Worm (Caenorhabditis elegans) whole organism, L4/young adult: ENCODE data around the gene prcc-1.

Experiments used
- W03F9.2 ChIP-seq: fragments of 150-350 bp; optimal IDR thresholded peaks from 2 replicates; lab custom pipeline; 2014; ENCODE audit warnings: missing biosample characterization, missing genetic modification characterization
- him-1 ChIP-seq: sonication (generic microtip); optimal IDR thresholded peaks from 2 replicates; lab custom pipeline; 2016; ENCODE audit warnings: missing genotype, missing genetic modification reagents, missing genetic modification characterization, missing compliant biosample characterization

DNA sequence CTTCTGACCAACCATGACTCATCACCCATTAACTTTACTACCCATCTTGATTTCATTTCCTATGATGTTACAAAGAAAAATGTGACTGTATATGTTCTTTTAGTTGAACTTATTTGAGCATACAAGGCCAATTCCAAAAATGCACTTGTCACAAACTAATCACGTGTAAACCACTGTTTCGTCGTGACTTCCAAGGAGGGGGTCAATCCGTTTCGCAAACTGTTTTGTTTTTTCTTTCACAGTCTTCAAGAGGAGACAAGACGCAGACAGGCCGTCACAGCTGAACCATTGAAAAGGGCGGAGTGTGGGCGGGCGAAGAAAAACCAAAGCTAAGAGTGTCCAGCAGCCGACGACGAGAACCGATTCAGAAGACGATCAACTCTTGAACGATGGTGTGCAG lies 14.5 kb downstream of the prcc-1 start, which contains the start of gene C39E9.8:
- TF ChIP-seq W03F9.2 (no peak), him-1 (tag; lab: Kevin White, UChicago) (no peak)
